Worm (Caenorhabditis elegans): ENCODE data around the gene Y8A9A.2.

Y8A9A.2 gene

DNA sequence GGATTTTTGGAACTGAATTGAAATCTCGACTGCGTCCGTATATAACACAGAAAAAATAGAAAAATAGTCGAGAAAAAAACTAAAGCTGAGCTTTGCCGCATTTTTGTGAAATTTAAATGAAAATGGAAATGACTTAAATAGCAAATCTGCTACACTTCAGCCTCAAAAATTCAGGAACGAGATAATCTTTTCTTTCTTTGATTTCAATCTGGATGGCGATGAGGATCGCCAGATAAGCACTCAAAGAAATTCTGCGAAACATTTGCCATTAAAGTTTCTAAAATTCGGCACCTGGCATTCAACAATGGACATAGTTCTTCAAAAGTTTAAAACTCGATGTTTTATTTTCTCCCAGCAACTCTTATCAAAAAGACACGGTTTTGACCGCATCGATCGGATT lies 47.9 kb downstream of the Y8A9A.2 start, which contains the start of the genes C17A2.7 and C17A2.3:
TSS of gene C17A2.7 (minus strand) at position 101 of the 400 bp plus-strand sequence.
TSS of gene C17A2.3 (plus strand) at position 305 of the 400 bp plus-strand sequence.
- TF ChIP-seq lsy-12 (tag; optimal IDR thresholded peaks at IDR 0.05) = no peak
- TF ChIP-seq ceh-16 (tag; optimal IDR thresholded peaks at IDR 0.05) = no peak

DNA sequence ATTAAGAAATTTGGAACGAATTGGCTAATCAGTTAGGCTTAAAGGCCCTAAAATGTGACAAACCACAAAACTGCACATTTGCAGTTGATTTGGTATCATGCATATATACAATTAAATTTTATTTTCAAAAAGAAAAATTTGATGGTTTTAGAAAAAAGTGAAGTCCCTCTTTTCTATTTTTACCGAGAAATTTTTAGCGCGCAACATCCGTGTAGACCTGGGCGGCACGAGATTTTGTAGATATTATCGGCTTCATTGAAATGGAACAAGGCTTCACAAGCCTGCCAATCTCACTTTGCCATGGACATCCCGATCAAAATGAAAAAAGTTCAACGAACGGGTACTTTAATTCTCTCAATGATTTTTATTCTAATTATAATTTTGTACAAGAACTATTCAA lies 50.6 kb downstream of the Y8A9A.2 start, which contains the start of gene C17A2.2:
TSS of gene C17A2.2 (plus strand) at position 301 of the 400 bp plus-strand sequence.
- no peak for TF ChIP-seq nhr-28 (tag; optimal IDR thresholded peaks at IDR 0.05)
- TF ChIP-seq ceh-9 (tag; optimal IDR thresholded peaks at IDR 0.05) = no peak
- TF ChIP-seq nhr-11 (tag; optimal IDR thresholded peaks at IDR 0.05) = no peak
- no peak for TF ChIP-seq unc-62 (GFP tag; optimal IDR thresholded peaks at IDR 0.05)
- no peak for TF ChIP-seq nhr-237 (tag; optimal IDR thresholded peaks at IDR 0.05)
- no peak for TF ChIP-seq skn-1 (tag; optimal IDR thresholded peaks at IDR 0.05)
- no peak for TF ChIP-seq pha-4 (tag; optimal IDR thresholded peaks at IDR 0.05)
- no peak for TF ChIP-seq nhr-76 (tag; optimal IDR thresholded peaks at IDR 0.05)
- TF ChIP-seq nhr-77 (tag; optimal IDR thresholded peaks at IDR 0.05) = no peak
- no peak for TF ChIP-seq tbx-2 (tag; optimal IDR thresholded peaks at IDR 0.05)
- TF ChIP-seq nfya-1 (tag; optimal IDR thresholded peaks at IDR 0.05; ENCODE audit: insufficient read depth) = no peak
- no peak for TF ChIP-seq ZK546.5 (tag; optimal IDR thresholded peaks at IDR 0.05)
- no peak for TF ChIP-seq snpc-4 (tag; optimal IDR thresholded peaks at IDR 0.05)
- no peak for TF ChIP-seq nhr-67 (tag; optimal IDR thresholded peaks at IDR 0.05)
- TF ChIP-seq egl-27 (tag; optimal IDR thresholded peaks at IDR 0.05) = no peak
- TF ChIP-seq mml-1 (tag; optimal IDR thresholded peaks at IDR 0.05) = no peak
- TF ChIP-seq nhr-25 (tag; optimal IDR thresholded peaks at IDR 0.05) = no peak
- TF ChIP-seq lsy-12 (tag; optimal IDR thresholded peaks at IDR 0.05) = no peak

All from whole organism, L3 larva.